Worm (Caenorhabditis elegans): ENCODE data around the gene VC5.2.
"Not testable (repeated sequence)": the region's sequence is repeated elsewhere in the genome, so short reads cannot be mapped to it uniquely, and the experiment has no call there.

- not testable (repeated sequence) for TF ChIP-seq pha-4 (tag; optimal IDR thresholded peaks at IDR 0.05); ref-2 (tag; optimal IDR thresholded peaks at IDR 0.05); rnt-1 (tag; optimal IDR thresholded peaks at IDR 0.05); tbx-2 (tag; optimal IDR thresholded peaks at IDR 0.05); K09A11.1 (tag; optimal IDR thresholded peaks at IDR 0.05; ENCODE audit: insufficient read depth); ets-4 (tag; optimal IDR thresholded peaks at IDR 0.05); elt-4 (tag; optimal IDR thresholded peaks at IDR 0.05)
These were observed 23.0 kb upstream of the VC5.2 start, which contains the start of gene tmem-258 for ce11 chrV:7062790-7063189.
